Fruit fly (Drosophila melanogaster): ENCODE measurements around the gene drpr.

dm6 chr3L:1735603-1736002, 4.7 kb upstream of the drpr start, which contains the start of gene Oseg4:
- no peak for TF ChIP-seq CG8159 (tag; optimal IDR thresholded peaks at IDR 0.05)
- TF ChIP-seq CG15710 (tag; optimal IDR thresholded peaks at IDR 0.05), result no peak
- TF ChIP-seq CG14655 (GFP tag; optimal IDR thresholded peaks at IDR 0.05), result no peak

Data from whole organism, pupa.